Fruit fly (Drosophila melanogaster): ENCODE measurements around the gene CG43060.

CG43060 gene

DNA sequence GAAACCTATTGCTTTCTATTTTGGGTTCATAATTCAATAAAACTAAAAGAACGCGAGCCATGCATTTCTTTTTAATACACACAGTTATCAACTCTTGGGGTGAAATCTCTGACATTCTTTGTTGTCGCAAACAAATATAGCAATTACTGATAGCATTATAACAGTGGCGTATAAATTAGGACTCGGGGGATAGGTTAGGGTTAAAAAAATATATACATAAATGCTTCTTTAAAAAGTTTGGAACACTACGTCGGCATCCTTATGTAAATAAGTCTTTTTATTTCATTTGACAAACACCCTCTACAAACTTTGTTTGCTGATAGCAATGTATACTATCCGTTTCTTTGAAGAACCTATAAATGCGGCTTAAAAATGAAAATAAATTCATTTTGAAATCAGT is at the start of gene CG43060:
Gene CG43060, plus strand, starts transcription at position 382 of the 400 bp plus-strand sequence.
- no peak for TF ChIP-seq noc (tag; optimal IDR thresholded peaks at IDR 0.05)

DNA sequence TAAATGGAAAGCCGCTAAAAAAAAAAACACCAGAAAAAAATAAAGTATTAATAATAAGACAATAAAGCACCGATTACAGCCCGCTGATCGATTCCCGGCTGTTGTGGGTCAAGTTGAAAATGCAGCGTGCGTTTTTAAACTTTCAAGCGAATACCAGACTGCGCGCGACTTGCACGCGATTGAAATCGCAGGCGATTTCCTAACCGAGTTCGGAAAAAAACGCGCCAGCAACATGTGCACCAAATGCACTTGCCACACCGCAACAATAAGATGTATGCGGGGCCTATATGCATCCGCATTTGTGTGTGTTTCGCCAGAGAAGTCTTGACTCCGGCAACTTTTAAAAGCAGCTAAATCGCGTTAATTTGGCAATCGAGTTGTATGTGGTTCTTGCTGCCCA is 49.6 kb upstream of the CG43060 start:
- no peak for TF ChIP-seq noc (tag; optimal IDR thresholded peaks at IDR 0.05)

DNA sequence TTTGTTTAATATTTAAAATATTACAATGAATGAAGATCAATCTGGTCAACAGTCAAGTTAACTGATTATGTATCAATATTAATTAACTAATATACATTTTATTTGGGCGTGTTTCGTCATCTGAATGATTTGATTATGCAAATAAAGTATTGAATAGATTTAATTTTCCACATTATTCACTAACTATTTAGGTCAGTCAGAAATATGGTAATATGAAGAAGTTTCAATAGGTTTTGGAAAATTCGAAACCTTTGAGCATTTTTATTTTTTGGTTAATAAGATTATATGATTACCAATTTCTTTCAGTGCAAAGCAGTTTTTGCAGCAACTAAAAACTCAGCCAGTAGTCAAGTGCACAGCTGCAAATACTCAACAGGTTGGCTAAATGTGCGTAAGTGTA is 48.9 kb upstream of the CG43060 start:
- no peak for TF ChIP-seq noc (tag; optimal IDR thresholded peaks at IDR 0.05)

DNA sequence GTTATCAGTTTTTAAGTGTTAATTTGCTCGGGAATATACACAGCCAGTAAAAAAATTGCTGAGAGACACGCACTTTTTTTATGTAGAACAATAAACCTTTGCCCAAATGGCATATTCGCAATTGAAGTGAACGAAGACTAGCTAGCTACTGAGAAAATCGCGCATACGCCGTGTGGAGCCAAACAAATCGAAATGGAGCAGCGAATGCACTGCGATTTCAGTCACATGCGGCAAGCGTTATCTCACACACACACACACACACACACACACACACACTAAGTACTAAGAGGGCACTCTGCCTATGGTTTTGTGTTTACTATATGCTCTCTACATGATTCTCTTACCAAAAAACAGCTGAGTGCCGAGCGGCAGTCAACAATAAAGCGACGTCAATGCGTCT is 47.5 kb upstream of the CG43060 start:
- no peak for TF ChIP-seq noc (tag; optimal IDR thresholded peaks at IDR 0.05)

DNA sequence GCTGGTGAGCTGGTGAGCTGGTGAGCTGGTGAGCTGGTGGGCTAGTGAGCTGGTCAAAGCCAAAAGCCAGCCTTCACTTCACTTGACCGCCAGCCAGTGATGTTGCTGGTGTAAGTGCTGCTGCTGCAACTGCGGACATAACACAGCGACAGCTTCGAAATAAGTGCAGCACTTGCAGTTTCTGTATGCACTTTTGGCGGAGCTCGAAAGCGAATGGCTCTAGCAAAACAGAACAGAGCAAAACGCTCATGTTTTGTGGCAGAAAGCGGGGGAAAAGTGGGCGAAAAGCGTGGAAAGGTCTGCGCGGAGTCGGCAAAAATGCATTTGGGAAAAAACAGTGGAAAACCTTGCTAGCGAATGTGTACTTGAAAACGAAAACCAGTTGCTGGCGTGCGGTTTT is 46.4 kb upstream of the CG43060 start:
- no peak for TF ChIP-seq noc (tag; optimal IDR thresholded peaks at IDR 0.05)

DNA sequence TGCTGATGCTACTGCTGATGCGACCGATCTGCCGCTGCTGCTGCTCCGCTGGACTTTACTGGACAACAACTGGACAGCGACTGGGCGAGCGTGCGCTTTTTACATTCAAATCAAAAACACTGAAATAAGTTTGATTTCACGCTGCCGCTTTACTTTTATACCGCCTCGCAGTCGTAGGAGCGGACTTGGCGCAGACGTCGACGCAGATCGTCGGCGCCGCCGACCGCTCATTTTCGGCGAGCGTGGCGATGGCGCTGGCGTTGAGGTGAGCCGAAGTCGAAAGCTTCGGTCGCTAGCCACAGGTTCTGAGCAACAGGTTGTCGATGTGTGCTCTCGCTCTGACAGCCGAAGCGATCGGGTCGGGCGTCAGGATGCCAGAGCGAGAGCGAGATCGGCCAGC is 45.3 kb upstream of the CG43060 start, which contains the start of gene Elovl7:
Gene Elovl7, minus strand, starts transcription at position 131 of the 400 bp plus-strand sequence.
- TF ChIP-seq noc (tag; optimal IDR thresholded peaks at IDR 0.05), result no peak

DNA sequence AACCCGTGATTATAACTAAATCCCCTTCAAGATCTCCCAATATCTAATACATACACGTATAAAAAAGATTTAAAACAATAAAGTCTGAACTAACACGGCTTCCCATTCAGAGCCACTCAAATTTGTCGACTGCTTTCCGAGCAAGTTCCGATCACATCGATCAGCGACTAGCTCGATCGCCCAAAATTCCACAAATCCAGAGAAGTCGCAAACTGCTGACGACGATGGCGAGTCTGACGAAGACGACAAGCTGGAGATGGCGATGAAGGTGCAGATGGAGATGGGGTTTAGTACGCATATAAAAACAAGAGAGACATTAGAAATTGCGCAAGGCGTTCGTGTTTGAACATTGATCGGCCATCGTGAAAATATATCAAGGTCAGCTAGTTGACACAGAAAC is 42.2 kb upstream of the CG43060 start:
- TF ChIP-seq noc (tag; optimal IDR thresholded peaks at IDR 0.05), result no peak

DNA sequence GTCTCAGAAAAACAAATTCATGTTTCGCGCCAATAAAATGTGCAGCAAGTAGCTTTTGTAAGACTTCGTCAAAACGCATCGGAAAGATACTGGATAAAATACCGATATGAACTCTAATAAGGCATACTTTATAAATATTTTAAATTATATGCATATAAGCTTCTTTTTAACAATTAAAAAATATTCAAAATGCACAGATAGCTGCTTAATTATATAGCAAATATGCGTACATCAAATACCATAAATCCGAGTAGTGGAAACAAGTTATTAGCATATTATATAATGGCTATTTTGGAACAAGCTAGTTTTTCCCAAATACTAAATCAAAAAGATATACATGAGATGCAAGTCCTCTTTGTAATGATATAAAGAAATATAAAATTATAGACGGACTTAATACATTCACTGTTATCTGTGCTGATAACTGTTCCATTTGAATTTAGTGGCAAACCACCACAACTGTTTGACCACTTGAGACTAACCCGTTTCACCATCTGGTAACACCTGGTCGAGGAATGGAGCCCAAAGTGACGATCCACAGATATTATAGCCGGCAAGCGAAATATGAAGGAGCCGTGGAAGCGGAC is 41.4 kb upstream of the CG43060 start, which contains the start of gene PIG-H:
Gene PIG-H, plus strand, starts transcription at position 303 of the 587 bp plus-strand sequence.
- TF ChIP-seq noc (tag; optimal IDR thresholded peaks at IDR 0.05), result no peak

DNA sequence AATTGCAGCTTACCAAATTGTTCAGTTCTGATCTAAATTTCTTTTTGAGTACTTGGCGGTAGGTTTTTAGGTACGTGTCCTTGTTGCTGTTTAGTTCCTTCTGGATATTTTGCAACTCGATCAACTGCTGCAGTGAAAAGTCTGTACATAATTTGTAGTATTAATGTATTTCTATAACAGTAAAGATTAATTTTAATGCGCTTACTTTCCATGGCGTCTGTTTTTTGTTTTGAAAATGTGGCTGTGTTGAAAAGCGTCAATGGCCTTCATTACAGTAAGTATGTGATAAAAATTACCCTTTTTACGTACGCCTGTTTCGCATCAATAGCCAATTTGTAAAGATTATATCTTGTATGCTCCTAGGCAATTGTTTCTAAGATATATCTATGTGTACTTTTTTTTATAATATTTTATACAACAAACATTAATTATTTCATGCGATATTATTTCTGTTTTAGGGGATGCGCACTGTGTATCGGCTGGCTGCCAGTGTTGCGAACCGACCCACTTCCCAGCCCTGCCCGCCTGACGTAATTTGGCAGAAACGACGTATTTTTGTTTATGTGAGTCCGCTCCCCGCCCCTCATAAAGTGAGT is 39.9 kb upstream of the CG43060 start, which contains the start of the genes Kmn2 and CG2698:
Gene Kmn2, minus strand, starts transcription at position 236 of the 596 bp plus-strand sequence.
Gene CG2698, plus strand, starts transcription at position 489 of the 596 bp plus-strand sequence.
- TF ChIP-seq noc (tag; optimal IDR thresholded peaks at IDR 0.05), result peak; percentile 96

DNA sequence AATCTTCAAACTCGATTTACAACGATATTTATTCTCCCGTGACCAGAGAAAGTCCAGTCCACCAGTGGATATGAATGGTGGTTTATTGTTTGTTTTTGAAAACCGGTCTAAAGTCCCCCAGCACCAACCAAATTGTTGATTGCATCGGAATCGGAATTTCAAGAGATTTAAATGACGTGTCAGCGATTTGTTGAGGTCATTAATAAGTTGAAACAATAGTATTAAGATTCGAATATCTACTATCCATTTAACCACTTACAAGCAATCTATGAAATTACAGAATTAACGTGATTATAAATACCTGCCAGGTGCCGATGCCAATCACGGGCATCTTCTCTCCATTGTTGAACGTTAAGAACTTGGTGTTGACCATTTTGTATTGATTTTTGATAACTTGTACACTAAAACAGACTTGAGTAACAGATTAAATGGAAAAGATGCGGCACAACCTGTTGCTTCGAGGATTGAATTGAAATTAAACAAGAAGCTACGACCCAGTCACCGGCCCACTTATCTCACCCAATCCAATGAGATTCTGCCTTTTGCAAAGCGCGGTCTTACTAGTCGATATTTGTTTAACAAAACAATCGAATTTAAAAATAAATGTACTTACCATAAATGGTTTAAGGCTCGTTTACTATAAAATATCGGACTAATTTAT is 33.3 kb upstream of the CG43060 start, which contains the start of gene CG2767:
Gene CG2767, minus strand, starts transcription at position 516 of the 661 bp plus-strand sequence.
- TF ChIP-seq noc (tag; optimal IDR thresholded peaks at IDR 0.05), result no peak

DNA sequence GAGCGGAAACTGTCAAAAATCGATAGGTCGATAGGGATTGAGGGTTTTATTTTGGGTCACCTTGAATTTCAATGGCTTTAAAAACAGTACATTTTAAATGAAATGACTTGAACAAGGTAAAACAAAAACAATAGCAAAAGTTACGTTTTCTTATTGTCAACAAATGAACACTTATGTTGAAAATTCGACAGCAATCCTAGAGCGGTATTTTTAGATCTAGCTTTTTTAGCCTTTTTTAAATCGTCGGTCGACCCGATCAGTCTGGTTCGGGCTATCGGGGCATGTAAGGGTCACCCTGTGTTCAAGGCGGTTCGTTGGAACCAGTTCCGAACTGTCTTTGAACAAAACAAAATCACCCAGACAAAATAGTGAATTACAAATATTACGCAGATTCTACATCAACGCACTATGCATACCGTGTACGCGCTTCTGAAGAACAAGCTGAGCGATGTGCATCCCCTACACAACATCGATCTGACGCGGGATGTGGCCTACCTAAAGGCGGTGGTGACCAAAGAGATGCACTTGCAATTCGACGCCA is 31.9 kb upstream of the CG43060 start, which contains the start of the genes CG11052 and CG3223:
Gene CG11052, minus strand, starts transcription at position 218 of the 541 bp plus-strand sequence.
Gene CG3223, plus strand, starts transcription at position 321 of the 541 bp plus-strand sequence.
- no peak for TF ChIP-seq noc (tag; optimal IDR thresholded peaks at IDR 0.05)

DNA sequence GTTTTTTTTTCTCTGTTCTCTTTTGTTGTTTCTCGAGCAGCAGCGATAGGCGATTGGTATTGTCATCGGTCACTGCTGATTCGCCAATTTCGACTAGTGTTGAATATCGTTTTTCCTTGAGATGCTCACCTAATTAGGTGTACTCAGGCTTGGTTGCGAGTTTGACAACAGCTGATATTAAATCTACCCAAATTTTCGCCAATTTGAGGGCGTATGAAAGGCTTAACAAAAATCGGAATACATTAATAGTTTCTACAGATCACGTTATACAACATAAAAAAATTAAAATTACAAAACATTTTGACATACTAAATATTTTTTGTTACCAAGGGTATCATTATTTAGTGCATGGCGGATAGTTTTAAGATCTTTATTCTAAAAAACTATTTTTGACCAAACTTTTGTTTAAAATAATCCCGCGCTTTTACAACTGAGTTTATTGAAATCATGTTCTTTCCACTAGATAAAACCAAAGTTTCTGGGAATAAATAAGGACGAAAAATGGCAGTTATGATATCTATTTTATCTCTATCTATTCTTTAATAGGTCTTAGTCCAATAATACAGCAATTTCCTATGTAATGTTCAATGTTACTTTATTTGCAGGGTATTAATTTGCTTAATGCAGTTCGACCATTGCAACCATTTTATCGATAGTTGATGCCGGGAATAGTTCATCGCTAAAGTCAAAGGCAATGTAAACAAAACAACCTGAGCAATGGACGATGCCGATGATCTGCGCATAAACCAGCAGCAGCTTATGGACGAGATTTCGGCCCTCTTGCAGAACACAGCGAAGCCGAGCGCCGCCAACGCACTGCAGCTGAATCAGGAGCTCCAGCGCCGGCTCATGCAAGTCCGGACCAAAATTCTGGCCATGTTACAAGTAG is 27.7 kb upstream of the CG43060 start, which contains the start of the genes CG10435 and Pbp95:
Gene CG10435, minus strand, starts transcription at position 81 of the 889 bp plus-strand sequence.
Gene Pbp95, plus strand, starts transcription at position 671 of the 889 bp plus-strand sequence.
- TF ChIP-seq noc (tag; optimal IDR thresholded peaks at IDR 0.05), result no peak

DNA sequence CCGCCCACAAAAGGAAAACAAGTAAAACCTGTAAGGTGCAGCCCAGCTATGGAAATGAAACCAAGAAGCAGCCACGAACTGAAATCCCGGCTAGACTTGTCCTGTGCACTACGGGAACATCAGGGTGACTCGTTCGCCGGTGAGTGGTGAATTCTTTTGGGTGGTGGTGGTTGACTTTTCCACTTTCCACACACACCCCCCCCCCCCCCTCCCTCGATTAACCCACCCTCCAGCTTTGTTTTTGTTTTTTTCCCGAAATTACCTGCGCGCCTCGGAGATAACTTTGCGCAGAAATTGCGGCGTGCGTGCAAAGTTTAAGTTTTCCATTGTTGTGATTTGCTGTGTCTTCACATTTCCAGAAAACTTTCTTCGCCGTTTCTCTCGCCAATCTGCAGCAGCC is 14.5 kb upstream of the CG43060 start:
- no peak for TF ChIP-seq noc (tag; optimal IDR thresholded peaks at IDR 0.05)

DNA sequence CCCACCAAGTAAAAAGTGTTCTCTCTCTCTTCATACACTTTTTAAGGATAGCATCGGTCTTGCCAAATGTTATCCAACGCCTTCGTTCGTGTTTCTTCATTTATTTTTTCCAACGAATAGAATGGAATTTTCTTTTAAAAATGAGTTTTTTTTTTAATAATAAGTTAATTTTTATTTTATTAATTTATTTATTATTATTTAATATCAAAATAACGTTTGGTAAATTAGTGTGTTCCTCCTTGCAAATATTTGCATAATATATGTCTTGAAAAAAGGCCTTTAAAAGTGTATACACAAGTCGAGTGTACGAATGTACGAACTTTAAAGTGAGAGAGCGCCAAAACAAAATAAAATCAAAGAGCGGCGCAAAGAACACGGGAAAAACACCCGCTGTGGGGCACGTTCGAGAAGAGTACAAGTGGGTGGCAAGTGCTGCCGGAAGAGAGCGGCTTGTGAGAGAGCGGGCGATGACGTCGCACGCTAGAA is 13.8 kb upstream of the CG43060 start:
- TF ChIP-seq noc (tag; optimal IDR thresholded peaks at IDR 0.05), result peak; percentile 69

DNA sequence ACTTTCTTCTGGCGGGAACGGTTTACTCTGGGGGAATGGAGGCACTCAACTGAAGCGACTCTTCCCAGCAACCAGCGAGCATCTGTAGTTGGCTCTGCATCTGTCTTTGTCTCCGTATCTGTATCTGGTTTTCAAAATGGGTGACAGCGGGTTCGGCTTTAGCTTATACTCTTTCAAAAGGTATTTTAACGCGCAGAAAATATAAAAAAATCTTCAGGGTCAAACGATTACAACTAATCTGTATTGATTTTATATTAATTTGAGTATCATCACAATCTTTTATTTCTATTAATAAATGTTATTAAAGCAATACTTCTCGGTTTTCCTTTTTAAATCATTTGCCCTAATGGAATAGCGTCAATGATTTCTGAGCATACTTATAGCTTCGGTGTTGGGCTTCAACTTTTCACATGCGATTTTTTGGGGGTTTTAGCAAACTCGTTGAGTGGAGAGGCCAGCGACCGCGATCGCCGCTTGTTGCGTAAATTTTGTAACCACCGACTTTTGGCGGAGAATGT is 11.5 kb upstream of the CG43060 start, which contains the start of gene ImpE3:
Gene ImpE3, minus strand, starts transcription at position 51 of the 518 bp plus-strand sequence.
- TF ChIP-seq noc (tag; optimal IDR thresholded peaks at IDR 0.05), result peak; percentile 23

Data from whole organism, larva.